Worm (Caenorhabditis elegans) whole organism, midembryonic: ENCODE measurements around the gene sre-33.

ENCODE experiments used
- T22C8.4 ChIP-seq: fragments of 200-800 bp; sonication (Bioruptor generic); IDR thresholded peaks from 2 replicates; pipeline ENCODE4 v1.3.6; 2022; ENCODE audit warnings: missing genetic modification characterization, missing compliant biosample characterization
- cog-1 ChIP-seq: sonication (generic microtip); optimal IDR thresholded peaks from 2 replicates; lab custom pipeline; 2016; ENCODE audit warnings: missing genetic modification characterization, missing compliant biosample characterization
- flt-1 ChIP-seq: fragments of 200-800 bp; sonication (Bioruptor generic); IDR thresholded peaks from 2 replicates; pipeline ENCODE4 v1.3.6; 2022; ENCODE audit warnings: missing genetic modification characterization, missing compliant biosample characterization
- klf-2 ChIP-seq: fragments of 200-800 bp; sonication (Bioruptor generic); conservative IDR thresholded peaks from 2 replicates; pipeline ENCODE4 v1.3.6; 2022; ENCODE audit warnings: missing genetic modification reagents, missing genetic modification characterization, missing compliant biosample characterization
- med-1 ChIP-seq: sonication (generic microtip); optimal IDR thresholded peaks from 2 replicates; lab custom pipeline; 2017; ENCODE audit warnings: missing genetic modification characterization, mild to moderate bottlenecking, missing compliant biosample characterization, antibody characterized with exemption, missing genetic modification reagents; ENCODE audit not compliant: insufficient read depth
- ref-1 ChIP-seq: fragments of 200-800 bp; sonication (Bioruptor generic); conservative IDR thresholded peaks from 2 replicates; pipeline ENCODE4 v1.3.6; 2022; ENCODE audit warnings: missing genetic modification reagents, missing genetic modification characterization, missing compliant biosample characterization
- tab-1 ChIP-seq: fragments of 200-800 bp; sonication (Bioruptor generic); IDR thresholded peaks from 2 replicates; pipeline ENCODE4 v1.3.6; 2022; ENCODE audit warnings: missing genetic modification characterization, missing compliant biosample characterization
- ztf-23 ChIP-seq: fragments of 200-800 bp; sonication (Bioruptor generic); IDR thresholded peaks from 2 replicates; pipeline ENCODE4 v1.3.6; 2022; ENCODE audit warnings: missing genetic modification reagents, missing genetic modification characterization, missing compliant biosample characterization
- ztf-29 ChIP-seq: fragments of 200-800 bp; sonication (Bioruptor generic); IDR thresholded peaks from 2 replicates; pipeline ENCODE4 v1.3.6; 2022; ENCODE audit warnings: missing genetic modification reagents, missing genetic modification characterization, missing compliant biosample characterization

The sre-33 gene

ce11 chrII:12496981-12497380 is 43.9 kb downstream of the sre-33 start, which contains the start of gene T21B4.3:
T21B4.3 (minus strand) TSS chrII:12497081.
- no peak for TF ChIP-seq ztf-29 (GFP tag; lab: Robert Waterston, UW)
- TF ChIP-seq ref-1 = no peak
- TF ChIP-seq T22C8.4 = no peak
- no peak for TF ChIP-seq ztf-23 (GFP tag; lab: Robert Waterston, UW)
- TF ChIP-seq cog-1 = no peak
- no peak for TF ChIP-seq tab-1 (GFP tag; lab: Robert Waterston, UW)
- no peak for TF ChIP-seq klf-2 (GFP tag; lab: Robert Waterston, UW)

ce11 chrII:12499969-12500368 is 46.9 kb downstream of the sre-33 start:
- TF ChIP-seq cog-1 (no peak), klf-2 (GFP tag; lab: Robert Waterston, UW) (no peak), ztf-29 (GFP tag; lab: Robert Waterston, UW) (no peak), ref-1 (no peak), ztf-23 (GFP tag; lab: Robert Waterston, UW) (no peak), tab-1 (GFP tag; lab: Robert Waterston, UW) (no peak), T22C8.4 (no peak), flt-1 (GFP tag; lab: Robert Waterston, UW) (no peak), med-1 (GFP tag; lab: Kevin White, UChicago) (no peak)

- TF ChIP-seq ztf-23 (GFP tag; lab: Robert Waterston, UW) (no peak), tab-1 (GFP tag; lab: Robert Waterston, UW) (no peak), klf-2 (GFP tag; lab: Robert Waterston, UW) (no peak), flt-1 (GFP tag; lab: Robert Waterston, UW) (no peak), T22C8.4 (no peak), med-1 (GFP tag; lab: Kevin White, UChicago) (no peak), ztf-29 (GFP tag; lab: Robert Waterston, UW) (no peak), cog-1 (no peak), ref-1 (no peak)
These were observed 49.7 kb downstream of the sre-33 start, which contains the start of gene ador-1 for ce11 chrII:12502784-12503183. ador-1 (minus strand) TSS chrII:12502884.
